Worm (Caenorhabditis elegans) whole organism, L4 larva: Measurements from ENCODE around the gene F48E8.3.

Source experiments
- F26F4.8 ChIP-seq: fragments of 200-800 bp; sonication (Bioruptor generic); conservative IDR thresholded peaks from 2 replicates; pipeline ENCODE4 v1.3.6; 2022; ENCODE audit warnings: missing genetic modification characterization, missing compliant biosample characterization
- F44E2.7 ChIP-seq: fragments of 200-800 bp; sonication (Bioruptor generic); IDR thresholded peaks from 2 replicates; pipeline ENCODE4 v2.1.2; 2022; ENCODE audit warnings: missing genetic modification characterization, missing compliant biosample characterization
- T26A8.4 ChIP-seq: fragments of 200-800 bp; sonication (Bioruptor generic); IDR thresholded peaks from 2 replicates; pipeline ENCODE4 v1.3.6; 2022; ENCODE audit warnings: missing genetic modification characterization, missing compliant biosample characterization
- Y105C5A.15 ChIP-seq: fragments of 200-800 bp; sonication (Bioruptor generic); IDR thresholded peaks from 2 replicates; pipeline ENCODE4 v1.3.6; 2022; ENCODE audit warnings: missing genetic modification characterization, missing compliant biosample characterization
- Y48G9A.11 ChIP-seq: fragments of 200-800 bp; sonication (Bioruptor generic); IDR thresholded peaks from 2 replicates; pipeline ENCODE4 v1.3.6; 2022; ENCODE audit warnings: missing genetic modification reagents, missing genetic modification characterization, missing compliant biosample characterization
- ZK546.5 ChIP-seq, 2 experiments: sonication (generic microtip); optimal IDR thresholded peaks; 2 replicates each; lab custom pipeline; 2017; ENCODE audit warnings: missing biosample characterization in 2 of 2, missing genetic modification characterization in 2 of 2
- ama-1 ChIP-seq: fragments of 150-350 bp; optimal IDR thresholded peaks from 2 replicates; lab custom pipeline; 2014; ENCODE audit warnings: inconsistent platforms, mixed read lengths
- arid-1 ChIP-seq: fragments of 200-800 bp; sonication (Bioruptor generic); conservative IDR thresholded peaks from 2 replicates; pipeline ENCODE4 v1.3.6; 2022; ENCODE audit warnings: missing genetic modification reagents, missing genetic modification characterization, missing compliant biosample characterization
- attf-4 ChIP-seq: sonication (generic microtip); optimal IDR thresholded peaks from 3 replicates; lab custom pipeline; 2017; ENCODE audit warnings: missing biosample characterization, missing genetic modification characterization
- ceh-20 ChIP-seq: fragments of 200-800 bp; sonication (Bioruptor generic); IDR thresholded peaks from 2 replicates; pipeline ENCODE4 v1.3.6; 2022; ENCODE audit warnings: missing genetic modification reagents, missing genetic modification characterization, missing compliant biosample characterization
- ceh-44 ChIP-seq: fragments of 200-800 bp; sonication (Bioruptor generic); IDR thresholded peaks from 2 replicates; pipeline ENCODE4 v1.3.6; 2022; ENCODE audit warnings: missing genetic modification reagents, missing genetic modification characterization, missing compliant biosample characterization
- ceh-62 ChIP-seq: sonication (generic microtip); optimal IDR thresholded peaks from 2 replicates; lab custom pipeline; 2017; ENCODE audit warnings: missing biosample characterization, missing genetic modification characterization
- ceh-82 ChIP-seq: sonication (generic microtip); optimal IDR thresholded peaks from 2 replicates; lab custom pipeline; 2017; ENCODE audit warnings: missing biosample characterization, missing genetic modification characterization
- ctbp-1 ChIP-seq: fragments of 200-800 bp; sonication (Bioruptor generic); IDR thresholded peaks from 2 replicates; pipeline ENCODE4 v1.3.6; 2022; ENCODE audit warnings: missing genetic modification reagents, missing genetic modification characterization, missing compliant biosample characterization
- daf-12 ChIP-seq: fragments of 150-350 bp; optimal IDR thresholded peaks from 2 replicates; lab custom pipeline; 2014; ENCODE audit warnings: missing biosample characterization, missing genetic modification reagents, missing genetic modification characterization
- daf-16 ChIP-seq, 3 experiments: sonication (generic microtip); optimal IDR thresholded peaks; 2 replicates each; lab custom pipeline; 2016 to 2017; ENCODE audit warnings: missing genetic modification characterization in 3 of 3, missing genetic modification reagents in 3 of 3, mild to moderate bottlenecking in 2 of 3, missing compliant biosample characterization in 2 of 3, missing biosample characterization in 1 of 3, moderate library complexity in 1 of 3
- dmd-6 ChIP-seq: fragments of 200-800 bp; sonication (Bioruptor generic); IDR thresholded peaks from 2 replicates; pipeline ENCODE4 v1.3.6; 2022; ENCODE audit warnings: missing genetic modification reagents, missing genetic modification characterization, missing compliant biosample characterization
- dmd-8 ChIP-seq: fragments of 200-800 bp; sonication (Bioruptor generic); IDR thresholded peaks from 2 replicates; pipeline ENCODE4 v1.3.6; 2022; ENCODE audit warnings: missing genetic modification characterization, missing compliant biosample characterization
- dpl-1 ChIP-seq: fragments of 150-350 bp; optimal IDR thresholded peaks from 2 replicates; lab custom pipeline; 2014; ENCODE audit warnings: missing biosample characterization, missing genetic modification reagents, missing genetic modification characterization
- duxl-1 ChIP-seq: sonication (generic microtip); optimal IDR thresholded peaks from 2 replicates; lab custom pipeline; 2016; ENCODE audit warnings: mild to moderate bottlenecking, missing genetic modification characterization, moderate library complexity, missing compliant biosample characterization; ENCODE audit not compliant: poor library complexity
- egl-43 ChIP-seq: fragments of 200-800 bp; sonication (Bioruptor generic); IDR thresholded peaks from 2 replicates; pipeline ENCODE4 v1.3.6; 2022; ENCODE audit warnings: missing genetic modification reagents, missing genetic modification characterization, missing compliant biosample characterization
- fkh-10 ChIP-seq: fragments of 150-350 bp; optimal IDR thresholded peaks from 2 replicates; lab custom pipeline; 2014; ENCODE audit warnings: missing biosample characterization, missing genetic modification reagents, missing genetic modification characterization
- hif-1 ChIP-seq, 2 experiments: sonication (generic microtip); optimal IDR thresholded peaks; 2 replicates each; lab custom pipeline; 2016 to 2017; ENCODE audit warnings: missing compliant biosample characterization in 2 of 2, missing genetic modification characterization in 2 of 2, missing genetic modification reagents in 2 of 2, missing genotype in 2 of 2, mild to moderate bottlenecking in 1 of 2
- lin-1 ChIP-seq: fragments of 200-800 bp; sonication (Bioruptor generic); IDR thresholded peaks from 2 replicates; pipeline ENCODE4 v1.3.6; 2022; ENCODE audit warnings: missing genetic modification reagents, missing genetic modification characterization, missing compliant biosample characterization
- lin-13 ChIP-seq: fragments of 150-350 bp; optimal IDR thresholded peaks from 2 replicates; lab custom pipeline; 2014; ENCODE audit warnings: missing biosample characterization, missing genetic modification reagents, missing genetic modification characterization
- lin-29 ChIP-seq: fragments of 200-800 bp; sonication (Bioruptor generic); IDR thresholded peaks from 2 replicates; pipeline ENCODE4 v1.3.6; 2022; ENCODE audit warnings: missing genetic modification reagents, missing genetic modification characterization, missing compliant biosample characterization
- lin-39 ChIP-seq: fragments of 150-350 bp; optimal IDR thresholded peaks from 2 replicates; lab custom pipeline; 2014; ENCODE audit warnings: missing biosample characterization, missing genetic modification reagents, missing genetic modification characterization
- lir-3 ChIP-seq: sonication (generic microtip); optimal IDR thresholded peaks from 2 replicates; lab custom pipeline; 2016; ENCODE audit warnings: mild to moderate bottlenecking, missing genetic modification characterization, missing compliant biosample characterization
- lsy-2 ChIP-seq, 2 experiments: fragments of 150-350 bp in 1 of 2; sonication (generic microtip) in 1 of 2; optimal IDR thresholded peaks; 2 replicates each; lab custom pipeline; 2014 to 2017; ENCODE audit warnings: missing biosample characterization in 2 of 2, missing genetic modification characterization in 2 of 2
- madf-5 ChIP-seq, 2 experiments: fragments of 200-800 bp; sonication (Bioruptor generic); IDR thresholded peaks; 2 replicates each; pipeline ENCODE4 v1.3.6; 2022; ENCODE audit warnings: missing compliant biosample characterization in 2 of 2, missing genetic modification characterization in 2 of 2
- mdt-29 ChIP-seq: fragments of 200-800 bp; sonication (Bioruptor generic); IDR thresholded peaks from 2 replicates; pipeline ENCODE4 v1.3.6; 2022; ENCODE audit warnings: missing genetic modification reagents, missing genetic modification characterization, missing compliant biosample characterization
- mxl-2 ChIP-seq: fragments of 200-800 bp; sonication (Bioruptor generic); conservative IDR thresholded peaks from 2 replicates; pipeline ENCODE4 v1.3.6; 2022; ENCODE audit warnings: missing genetic modification reagents, missing genetic modification characterization, missing compliant biosample characterization
- nhr-10 ChIP-seq: fragments of 150-350 bp; optimal IDR thresholded peaks from 2 replicates; lab custom pipeline; 2014; ENCODE audit warnings: missing biosample characterization, missing genetic modification characterization
- nhr-42 ChIP-seq: fragments of 200-800 bp; sonication (Bioruptor generic); IDR thresholded peaks from 2 replicates; pipeline ENCODE4 v1.3.6; 2022; ENCODE audit warnings: missing genetic modification characterization, missing compliant biosample characterization
- nhr-76 ChIP-seq: fragments of 150-350 bp; optimal IDR thresholded peaks from 2 replicates; lab custom pipeline; 2014; ENCODE audit warnings: missing biosample characterization, missing genetic modification characterization
- php-3 ChIP-seq: fragments of 200-800 bp; sonication (Bioruptor generic); IDR thresholded peaks from 2 replicates; pipeline ENCODE4 v1.3.6; 2022; ENCODE audit warnings: missing genetic modification reagents, missing genetic modification characterization, missing compliant biosample characterization
- pqm-1 ChIP-seq: sonication (generic microtip); optimal IDR thresholded peaks from 2 replicates; lab custom pipeline; 2017; ENCODE audit warnings: missing biosample characterization, missing genetic modification characterization
- set-16 ChIP-seq: fragments of 200-800 bp; sonication (Bioruptor generic); IDR thresholded peaks from 2 replicates; pipeline ENCODE4 v1.3.6; 2022; ENCODE audit warnings: missing genetic modification reagents, missing genetic modification characterization, missing compliant biosample characterization
- skn-1 ChIP-seq: fragments of 150-350 bp; optimal IDR thresholded peaks from 2 replicates; lab custom pipeline; 2014; ENCODE audit warnings: missing biosample characterization, missing genetic modification characterization
- spr-1 ChIP-seq: sonication (generic microtip); optimal IDR thresholded peaks from 2 replicates; lab custom pipeline; 2016; ENCODE audit warnings: mild to moderate bottlenecking, missing genetic modification characterization, missing compliant biosample characterization
- spr-3 ChIP-seq: fragments of 200-800 bp; sonication (Bioruptor generic); optimal IDR thresholded peaks from 2 replicates; lab custom pipeline; 2018; ENCODE audit warnings: mild to moderate bottlenecking, missing genetic modification characterization, missing compliant biosample characterization
- tag-97 ChIP-seq: fragments of 200-800 bp; sonication (Bioruptor generic); IDR thresholded peaks from 2 replicates; pipeline ENCODE4 v1.3.6; 2022; ENCODE audit warnings: missing genetic modification characterization, missing compliant biosample characterization
- tra-1 ChIP-seq: fragments of 200-800 bp; sonication (Bioruptor generic); IDR thresholded peaks from 2 replicates; pipeline ENCODE4 v1.3.6; 2022; ENCODE audit warnings: missing genetic modification reagents, missing genetic modification characterization, missing compliant biosample characterization
- unc-130 ChIP-seq: sonication (generic microtip); optimal IDR thresholded peaks from 2 replicates; lab custom pipeline; 2016; ENCODE audit warnings: missing genetic modification reagents, missing genetic modification characterization, missing compliant biosample characterization
- unc-39 ChIP-seq: sonication (generic microtip); optimal IDR thresholded peaks from 2 replicates; lab custom pipeline; 2017; ENCODE audit warnings: missing biosample characterization, missing genetic modification characterization
- vab-7 ChIP-seq: fragments of 200-800 bp; sonication (Bioruptor generic); IDR thresholded peaks from 2 replicates; pipeline ENCODE4 v1.3.6; 2022; ENCODE audit warnings: missing genetic modification reagents, missing genetic modification characterization, missing compliant biosample characterization
- zfp-2 ChIP-seq: sonication (generic microtip); optimal IDR thresholded peaks from 2 replicates; lab custom pipeline; 2016; ENCODE audit warnings: mild to moderate bottlenecking, missing genetic modification characterization, missing compliant biosample characterization
- zfp-3 ChIP-seq: fragments of 200-800 bp; sonication (Bioruptor generic); conservative IDR thresholded peaks from 2 replicates; pipeline ENCODE4 v1.3.6; 2022; ENCODE audit warnings: missing genetic modification reagents, missing genetic modification characterization, missing compliant biosample characterization
- zip-11 ChIP-seq: fragments of 200-800 bp; sonication (Bioruptor generic); IDR thresholded peaks from 2 replicates; pipeline ENCODE4 v1.3.6; 2022; ENCODE audit warnings: missing genetic modification characterization, missing compliant biosample characterization
- ztf-11 ChIP-seq: fragments of 150-350 bp; optimal IDR thresholded peaks from 2 replicates; lab custom pipeline; 2014; ENCODE audit warnings: missing biosample characterization, missing genetic modification characterization
- ztf-7 ChIP-seq: fragments of 150-350 bp; optimal IDR thresholded peaks from 2 replicates; lab custom pipeline; 2014; ENCODE audit warnings: missing biosample characterization, missing genetic modification characterization

F48E8.3 gene

DNA sequence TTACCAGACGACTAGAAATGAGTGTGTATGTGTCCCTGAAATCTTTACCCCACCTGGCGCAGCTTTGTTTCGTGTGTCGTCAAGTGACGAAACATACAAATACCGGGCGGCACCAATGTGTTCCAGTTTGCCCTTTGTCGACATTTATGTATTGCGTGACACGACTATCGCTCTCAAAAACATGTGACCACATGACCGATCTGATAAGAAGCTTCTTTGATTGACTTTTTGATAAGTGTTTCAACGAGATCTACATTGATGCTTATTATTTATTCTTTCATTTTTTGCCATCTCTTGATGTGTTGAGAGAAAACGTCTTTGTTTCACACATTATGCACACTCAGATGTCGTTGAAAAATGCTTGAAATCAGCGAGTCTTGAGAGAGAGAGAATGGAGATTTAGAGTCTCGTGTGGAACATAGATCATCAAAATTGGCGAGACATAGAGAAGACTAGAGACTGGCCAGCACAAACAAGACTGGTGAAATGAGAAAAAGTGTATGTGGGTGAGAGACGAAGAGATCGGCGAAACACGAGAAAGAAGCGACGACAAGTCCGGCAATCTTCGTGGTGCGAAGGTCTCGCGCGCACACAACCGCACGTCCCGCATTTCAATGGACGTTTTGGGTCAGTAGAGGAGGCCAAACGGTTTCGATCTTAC, 41.9 kb downstream of the F48E8.3 start (continued):
- TF ChIP-seq zip-11 (GFP tag; lab: Robert Waterston, UW) (no peak), lin-29 (GFP tag; lab: Robert Waterston, UW) (no peak), Y105C5A.15 (no peak), unc-130 (GFP tag; lab: Kevin White, UChicago) (no peak), dpl-1 (GFP tag; lab: Kevin White, UChicago) (peak; percentile 15), zfp-2 (tag; lab: Kevin White, UChicago) (no peak), vab-7 (GFP tag; lab: Robert Waterston, UW) (no peak), php-3 (GFP tag; lab: Robert Waterston, UW) (peak; percentile 79), daf-16 (GFP tag; optimal IDR thresholded peaks at IDR 0.05; lab: Kevin White, UChicago) (no peak), daf-16 (tag; optimal IDR thresholded peaks at IDR 0.05; lab: Kevin White, UChicago) (peak; percentile 83), ceh-62 (tag; lab: Kevin White, UChicago) (no peak), lin-39 (tag; lab: Kevin White, UChicago) (peak; percentile 27), lir-3 (tag; lab: Kevin White, UChicago) (no peak), ztf-11 (tag; lab: Kevin White, UChicago) (no peak), F26F4.8 (no peak), ceh-44 (GFP tag; lab: Robert Waterston, UW) (no peak), lin-1 (no peak; the same call in 1 of the 2 replicates), mxl-2 (GFP tag; lab: Robert Waterston, UW) (no peak), Y48G9A.11 (no peak), daf-12 (tag; lab: Kevin White, UChicago) (no peak), hif-1 (tag; optimal IDR thresholded peaks at IDR 0.05; lab: Kevin White, UChicago) (peak in 1 of 2 experiments; percentile 48), attf-4 (tag; lab: Kevin White, UChicago) (no peak), zfp-3 (GFP tag; lab: Robert Waterston, UW) (0 out of 2 replicates have a peak, but pooled peaks have one; percentile 30), lsy-2 (tag; optimal IDR thresholded peaks at IDR 0.05; lab: Kevin White, UChicago) (peak; percentile 57 to 63), fkh-10 (peak; percentile 46), skn-1 (tag; lab: Kevin White, UChicago) (no peak), lin-13 (GFP tag; lab: Kevin White, UChicago) (no peak), ama-1 (lab: Kevin White, UChicago) (peak; percentile 77), madf-5 (GFP tag; IDR thresholded peaks at IDR 0.05; lab: Robert Waterston, UW) (no peak), mdt-29 (GFP tag; lab: Robert Waterston, UW) (peak; percentile 57; the same call in 1 of the 2 replicates), F44E2.7 (GFP tag; lab: Robert Waterston, UW) (no peak), arid-1 (GFP tag; lab: Robert Waterston, UW) (no peak), spr-1 (tag; lab: Kevin White, UChicago) (no peak), spr-3 (GFP tag; lab: Kevin White, UChicago) (no peak), nhr-42 (GFP tag; lab: Robert Waterston, UW) (no peak), dmd-6 (GFP tag; lab: Robert Waterston, UW) (peak; percentile 76), nhr-76 (tag; lab: Kevin White, UChicago) (no peak), ceh-82 (tag; lab: Kevin White, UChicago) (no peak), tag-97 (GFP tag; lab: Robert Waterston, UW) (no peak), duxl-1 (tag; lab: Kevin White, UChicago) (no peak), nhr-10 (peak; percentile 65), ZK546.5 (tag; optimal IDR thresholded peaks at IDR 0.05; lab: Kevin White, UChicago) (no peak), egl-43 (GFP tag; lab: Robert Waterston, UW) (peak; percentile 32; the same call in 1 of the 2 replicates), ctbp-1 (GFP tag; lab: Robert Waterston, UW) (no peak), ceh-20 (GFP tag; lab: Robert Waterston, UW) (no peak), pqm-1 (peak; percentile 74), ztf-7 (tag; lab: Kevin White, UChicago) (peak; percentile 93), unc-39 (tag; lab: Kevin White, UChicago) (no peak), dmd-8 (GFP tag; lab: Robert Waterston, UW) (no peak), T26A8.4 (no peak; the same call in 1 of the 2 replicates), tra-1 (GFP tag; lab: Robert Waterston, UW) (peak; percentile 33; the same call in 1 of the 2 replicates), set-16 (GFP tag; lab: Robert Waterston, UW) (peak; percentile 43; the same call in 1 of the 2 replicates)
